Worm (Caenorhabditis elegans): ENCODE results near the gene gei-4.

gei-4 gene

DNA sequence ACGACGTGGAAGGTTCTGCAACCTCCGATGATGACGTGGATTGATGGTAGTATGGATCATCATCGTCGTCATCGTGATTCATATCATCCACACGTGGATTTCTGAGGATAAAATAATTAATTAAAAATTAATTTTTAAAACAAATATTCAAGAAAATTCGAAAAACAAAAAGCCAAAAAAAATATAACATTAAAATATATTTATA lies 11.6 kb downstream of the gei-4 start, which contains the start of gene Y50D7A.8:
Y50D7A.8 (minus strand) TSS at position 101 of the 205 bp plus-strand sequence.
- TF ChIP-seq ceh-8 (GFP tag; optimal IDR thresholded peaks at IDR 0.05): no peak
- no peak for TF ChIP-seq snpc-4 (tag; optimal IDR thresholded peaks at IDR 0.05)
- no peak for TF ChIP-seq ceh-90 (tag; optimal IDR thresholded peaks at IDR 0.05)
- TF ChIP-seq C04F5.9 (tag; optimal IDR thresholded peaks at IDR 0.05): no peak
- TF ChIP-seq ceh-82 (tag; optimal IDR thresholded peaks at IDR 0.05): no peak
- no peak for TF ChIP-seq nhr-47 (tag; optimal IDR thresholded peaks at IDR 0.05)
- no peak for TF ChIP-seq unc-30 (tag; optimal IDR thresholded peaks at IDR 0.05)
- TF ChIP-seq mdl-1 (tag; optimal IDR thresholded peaks at IDR 0.05): no peak
- no peak for TF ChIP-seq efl-1 (optimal IDR thresholded peaks at IDR 0.05)
- TF ChIP-seq efl-1 (GFP tag; optimal IDR thresholded peaks at IDR 0.05 in 1 of 2): no peak
- no peak for TF ChIP-seq egl-27 (tag; optimal IDR thresholded peaks at IDR 0.05)
- TF ChIP-seq zip-4 (GFP tag; optimal IDR thresholded peaks at IDR 0.05): no peak
- no peak for TF ChIP-seq ztf-4 (tag; optimal IDR thresholded peaks at IDR 0.05)
- TF ChIP-seq irx-1 (tag; optimal IDR thresholded peaks at IDR 0.05): no peak
- TF ChIP-seq nhr-12 (tag; optimal IDR thresholded peaks at IDR 0.05): no peak
- TF ChIP-seq sup-37 (GFP tag; optimal IDR thresholded peaks at IDR 0.05): no peak
- TF ChIP-seq sptf-1 (tag; optimal IDR thresholded peaks at IDR 0.05): no peak
- no peak for TF ChIP-seq lin-14 (GFP tag; optimal IDR thresholded peaks at IDR 0.05)

DNA sequence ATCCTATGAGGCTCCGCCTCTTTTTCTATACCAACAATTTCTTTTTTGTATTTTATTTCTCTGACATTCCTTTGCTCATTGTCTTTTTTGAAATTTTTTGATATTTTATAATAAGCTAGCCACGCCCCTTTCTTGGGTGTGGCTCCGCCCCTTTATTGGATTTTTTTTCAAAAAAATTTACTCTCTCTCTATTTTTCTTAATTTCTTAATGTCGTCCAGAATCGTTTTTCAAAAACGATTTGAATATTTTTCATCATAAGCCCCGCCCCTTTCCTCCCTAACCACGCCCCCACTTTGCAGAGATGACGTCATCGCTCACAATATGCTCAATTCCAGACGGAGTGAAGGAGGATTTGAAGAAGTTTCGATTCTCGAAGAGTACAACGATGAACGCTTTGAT lies 39.4 kb downstream of the gei-4 start, which contains the start of gene Y50D7A.10:
Y50D7A.10 (plus strand) TSS at position 301 of the 400 bp plus-strand sequence.
- TF ChIP-seq rnt-1 (tag; optimal IDR thresholded peaks at IDR 0.05): no peak
- TF ChIP-seq nhr-85 (tag): peak; percentile 12

DNA sequence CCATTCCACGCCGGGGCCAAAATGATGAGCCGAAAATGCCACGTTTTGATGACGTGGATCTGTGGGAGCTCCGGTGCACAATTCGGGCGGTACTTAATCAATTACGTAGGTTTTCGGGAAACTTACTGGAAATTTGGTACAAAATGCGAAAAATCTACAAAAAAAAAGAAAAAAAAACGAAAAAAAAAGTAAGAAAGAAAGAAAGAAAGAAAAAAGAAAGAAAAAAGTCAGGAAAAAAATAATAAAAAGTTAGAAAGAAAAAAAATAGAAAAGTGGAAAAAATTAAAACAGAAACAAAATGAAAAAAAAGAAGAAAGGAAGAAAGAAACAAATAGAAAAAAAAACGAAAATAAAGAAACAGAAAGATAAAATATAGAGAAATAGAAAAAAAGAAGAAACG lies 41.7 kb downstream of the gei-4 start:
- TF ChIP-seq sptf-1 (tag; optimal IDR thresholded peaks at IDR 0.05) (peak; percentile 25), nhr-76 (tag; optimal IDR thresholded peaks at IDR 0.05) (no peak), lir-3 (tag; optimal IDR thresholded peaks at IDR 0.05; ENCODE audit: poor library complexity) (no peak)

DNA sequence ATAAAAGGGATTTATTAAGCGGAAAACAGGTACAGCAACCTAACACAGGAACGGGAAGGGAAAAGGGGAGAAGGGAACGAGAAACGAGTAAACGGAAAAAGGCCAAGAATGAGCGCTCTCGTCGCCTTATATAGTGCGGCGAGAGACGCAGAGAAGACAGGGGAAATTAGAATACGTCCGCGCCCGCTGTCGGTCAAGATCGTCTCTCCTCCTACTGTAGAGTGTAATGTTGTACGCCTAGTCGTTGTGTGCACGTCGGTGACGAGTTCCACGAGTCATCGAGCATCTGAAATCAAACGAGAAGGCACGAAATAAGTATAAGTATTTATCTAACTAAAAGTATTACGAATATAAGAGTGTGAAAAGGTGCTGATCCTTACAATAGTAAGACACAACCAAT lies 43.4 kb downstream of the gei-4 start:
- no peak for TF ChIP-seq blmp-1 (tag; optimal IDR thresholded peaks at IDR 0.05)
- TF ChIP-seq lin-13 (GFP tag; optimal IDR thresholded peaks at IDR 0.05): no peak
- TF ChIP-seq fkh-4 (tag; optimal IDR thresholded peaks at IDR 0.05; ENCODE audit: borderline replicate concordance): no peak
- TF ChIP-seq elt-2 (tag; optimal IDR thresholded peaks at IDR 0.05): no peak
- TF ChIP-seq nhr-237 (tag; optimal IDR thresholded peaks at IDR 0.05): no peak
- no peak for TF ChIP-seq egl-27 (tag; optimal IDR thresholded peaks at IDR 0.05)
- TF ChIP-seq dpl-1 (GFP tag; optimal IDR thresholded peaks at IDR 0.05): no peak
- TF ChIP-seq nhr-76 (tag; optimal IDR thresholded peaks at IDR 0.05): no peak
- TF ChIP-seq ceh-90 (tag; optimal IDR thresholded peaks at IDR 0.05): no peak

DNA sequence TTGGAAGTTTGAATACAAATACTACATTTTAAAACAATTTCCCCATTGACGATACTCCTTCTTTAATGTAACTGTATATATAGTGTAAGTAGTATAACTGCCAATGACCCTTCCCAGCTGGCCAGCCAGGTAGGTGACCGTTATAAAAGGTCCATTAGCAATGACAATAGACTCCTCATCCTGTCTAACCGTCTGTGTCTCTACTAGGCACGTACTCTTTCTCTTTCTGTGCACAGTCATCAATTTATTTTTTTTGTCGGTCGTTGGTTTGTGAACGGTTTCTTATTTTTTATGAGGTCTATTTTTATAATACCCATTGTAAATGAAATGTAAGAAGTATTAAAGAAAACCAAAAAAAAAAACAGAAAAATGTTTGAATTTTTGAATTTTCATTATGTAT lies 50.0 kb downstream of the gei-4 start:
- TF ChIP-seq isw-1 (GFP tag; IDR thresholded peaks at IDR 0.05) (no peak), unc-62 (GFP tag; optimal IDR thresholded peaks at IDR 0.05) (no peak), lin-14 (GFP tag; optimal IDR thresholded peaks at IDR 0.05) (no peak), sup-37 (GFP tag; optimal IDR thresholded peaks at IDR 0.05) (no peak), vab-15 (tag; optimal IDR thresholded peaks at IDR 0.05) (no peak), pax-3 (tag; optimal IDR thresholded peaks at IDR 0.05) (no peak), lin-35 (GFP tag; optimal IDR thresholded peaks at IDR 0.05) (no peak), F16B12.6 (tag; optimal IDR thresholded peaks at IDR 0.05) (no peak), unc-86 (tag; optimal IDR thresholded peaks at IDR 0.05) (no peak), rnt-1 (tag; optimal IDR thresholded peaks at IDR 0.05) (no peak), nhr-11 (tag; optimal IDR thresholded peaks at IDR 0.05) (no peak), efl-3 (GFP tag; optimal IDR thresholded peaks at IDR 0.05) (no peak), ztf-4 (tag; optimal IDR thresholded peaks at IDR 0.05) (no peak), mab-9 (GFP tag; IDR thresholded peaks at IDR 0.05) (no peak), Y116A8C.19 (tag; optimal IDR thresholded peaks at IDR 0.05; ENCODE audit: borderline replicate concordance) (no peak), pqm-1 (tag; optimal IDR thresholded peaks at IDR 0.05) (no peak), swsn-7 (tag; optimal IDR thresholded peaks at IDR 0.05) (no peak), ceh-90 (tag; optimal IDR thresholded peaks at IDR 0.05) (no peak), nhr-12 (tag; optimal IDR thresholded peaks at IDR 0.05) (no peak)
